Worm (Caenorhabditis elegans) whole organism, L3 larva: ENCODE measurements around the gene R03H10.5.

Experiments used
- egl-27 ChIP-seq: sonication (generic microtip); optimal IDR thresholded peaks from 4 replicates; lab custom pipeline; 2017; ENCODE audit warnings: missing biosample characterization, missing genetic modification reagents, missing genetic modification characterization
- elt-3 ChIP-seq, 3 experiments: fragments of 150-350 bp in 1 of 3; sonication (generic microtip) in 2 of 3; optimal IDR thresholded peaks; 2 replicates in 2 of 3; 4 replicates in 1 of 3; lab custom pipeline; 2014 to 2017; ENCODE audit warnings: missing biosample characterization in 3 of 3, missing genetic modification characterization in 3 of 3
- fkh-10 ChIP-seq: sonication (generic microtip); optimal IDR thresholded peaks from 2 replicates; lab custom pipeline; 2017; ENCODE audit warnings: missing biosample characterization, missing genetic modification reagents, missing genetic modification characterization
- fkh-2 ChIP-seq: fragments of 150-350 bp; optimal IDR thresholded peaks from 2 replicates; lab custom pipeline; 2014; ENCODE audit warnings: missing biosample characterization, missing genetic modification reagents, missing genetic modification characterization
- jun-1 ChIP-seq: fragments of 150-350 bp; optimal IDR thresholded peaks from 2 replicates; lab custom pipeline; 2014; ENCODE audit warnings: missing biosample characterization, missing genetic modification reagents, missing genetic modification characterization
- mdl-1 ChIP-seq: fragments of 150-350 bp; optimal IDR thresholded peaks from 2 replicates; lab custom pipeline; 2014; ENCODE audit warnings: missing biosample characterization, missing genetic modification characterization
- nhr-11 ChIP-seq: fragments of 150-350 bp; optimal IDR thresholded peaks from 2 replicates; lab custom pipeline; 2014; ENCODE audit warnings: missing biosample characterization, missing genetic modification characterization
- nhr-12 ChIP-seq: fragments of 150-350 bp; optimal IDR thresholded peaks from 2 replicates; lab custom pipeline; 2014; ENCODE audit warnings: missing biosample characterization, missing genetic modification characterization
- nhr-23 ChIP-seq: fragments of 150-350 bp; optimal IDR thresholded peaks from 2 replicates; lab custom pipeline; 2014; ENCODE audit warnings: missing biosample characterization, missing genetic modification reagents, missing genetic modification characterization
- pha-4 ChIP-seq: fragments of 150-350 bp; optimal IDR thresholded peaks from 2 replicates; lab custom pipeline; 2014; ENCODE audit warnings: missing biosample characterization, missing genetic modification reagents, missing genetic modification characterization
- snpc-4 ChIP-seq: fragments of 150-350 bp; optimal IDR thresholded peaks from 2 replicates; lab custom pipeline; 2014; ENCODE audit warnings: missing biosample characterization, missing genetic modification characterization
- unc-39 ChIP-seq: sonication (generic microtip); optimal IDR thresholded peaks from 4 replicates; lab custom pipeline; 2017; ENCODE audit warnings: missing biosample characterization, missing genetic modification characterization
- ztf-11 ChIP-seq: fragments of 150-350 bp; optimal IDR thresholded peaks from 2 replicates; lab custom pipeline; 2014; ENCODE audit warnings: missing biosample characterization, missing genetic modification characterization

DNA sequence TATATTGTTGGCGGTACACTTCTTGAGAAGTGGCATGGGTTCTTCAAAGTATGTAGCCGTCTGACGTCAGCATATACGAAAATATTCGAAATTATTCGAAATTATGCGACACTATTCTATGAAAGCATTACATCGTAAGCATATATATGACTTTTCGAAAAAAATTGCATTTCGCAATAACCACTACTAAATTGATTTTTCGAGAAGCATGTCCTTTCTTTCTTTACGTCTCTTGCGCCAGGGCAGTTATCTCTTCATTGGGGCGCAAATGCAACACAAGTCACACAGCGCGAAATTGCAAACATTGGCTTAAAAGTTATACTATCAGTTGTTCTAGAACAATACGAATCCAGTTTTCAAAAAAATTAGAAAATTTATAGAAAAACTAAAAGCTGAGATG lies 3.4 kb upstream of the R03H10.5 start:
- TF ChIP-seq snpc-4 (tag; lab: Kevin White, UChicago) (no peak), egl-27 (no peak), fkh-10 (GFP tag; lab: Kevin White, UChicago) (no peak), nhr-12 (tag; lab: Kevin White, UChicago) (no peak), jun-1 (no peak), elt-3 (tag; optimal IDR thresholded peaks at IDR 0.05; lab: Kevin White, UChicago) (no peak), nhr-23 (no peak), fkh-2 (no peak), mdl-1 (tag; lab: Kevin White, UChicago) (no peak), unc-39 (tag; lab: Kevin White, UChicago) (no peak), ztf-11 (tag; lab: Kevin White, UChicago) (no peak), nhr-11 (tag; lab: Kevin White, UChicago) (no peak), pha-4 (tag; lab: Kevin White, UChicago) (no peak)
